Fruit fly (Drosophila melanogaster) whole organism, embryonic: ENCODE results near the gene Lrr47.
A peak's percentile ranks its signal among the peaks of the same experiment; 100 is the strongest.

Experiments used
- Atf-2 ChIP-seq: fragments of 200-800 bp; sonication (Bioruptor generic); optimal IDR thresholded peaks from 2 replicates; lab custom pipeline; 2016; ENCODE audit warnings: missing biosample characterization, missing genetic modification characterization
- Atf3 ChIP-seq: fragments of 200-800 bp; sonication (Bioruptor generic); optimal IDR thresholded peaks from 3 replicates; lab custom pipeline; 2016; ENCODE audit warnings: missing biosample characterization, missing genetic modification characterization
- Awh ChIP-seq: fragments of 200-800 bp; sonication (Bioruptor generic); IDR thresholded peaks from 2 replicates; pipeline ENCODE4, ENCODE4 v1.3.6; 2022; ENCODE audit warnings: missing biosample characterization, missing genetic modification characterization
- CG11560 ChIP-seq: fragments of 200-800 bp; sonication (Bioruptor generic); IDR thresholded peaks from 3 replicates; pipeline ENCODE4 v1.3.6; 2022; ENCODE audit warnings: missing biosample characterization, missing genetic modification characterization
- CG12104 ChIP-seq: fragments of 200-800 bp; sonication (Bioruptor generic); optimal IDR thresholded peaks from 3 replicates; lab custom pipeline; 2016; ENCODE audit warnings: missing biosample characterization, missing genetic modification characterization
- CG12659 ChIP-seq: fragments of 200-800 bp; sonication (Bioruptor generic); optimal IDR thresholded peaks from 3 replicates; lab custom pipeline; 2017; ENCODE audit warnings: mild to moderate bottlenecking, missing biosample characterization, missing genetic modification reagents, missing genetic modification characterization
- CG14710 ChIP-seq: fragments of 200-800 bp; sonication (Bioruptor generic); optimal IDR thresholded peaks from 3 replicates; lab custom pipeline; 2019; ENCODE audit warnings: missing biosample characterization, mild to moderate bottlenecking, missing genetic modification characterization, moderate library complexity
- CG16813 ChIP-seq: fragments of 200-800 bp; sonication (Bioruptor generic); IDR thresholded peaks from 3 replicates; pipeline ENCODE4 v1.3.6; 2022; ENCODE audit warnings: missing biosample characterization, missing genetic modification characterization; ENCODE audit not compliant: partially characterized antibody
- CG17912 ChIP-seq: fragments of 200-800 bp; sonication (Bioruptor generic); optimal IDR thresholded peaks from 2 replicates; lab custom pipeline; 2018; ENCODE audit warnings: missing biosample characterization, mild to moderate bottlenecking, missing genetic modification characterization
- CG30403 ChIP-seq: fragments of 200-800 bp; sonication (Bioruptor generic); optimal IDR thresholded peaks from 3 replicates; lab custom pipeline; 2016; ENCODE audit warnings: missing biosample characterization, missing genetic modification characterization
- CG32532 ChIP-seq: fragments of 200-800 bp; sonication (Bioruptor generic); IDR thresholded peaks from 2 replicates; pipeline ENCODE4 v1.3.6; 2022; ENCODE audit warnings: missing biosample characterization, missing genetic modification characterization
- CG4328 ChIP-seq: fragments of 200-800 bp; sonication (Bioruptor generic); optimal IDR thresholded peaks from 3 replicates; lab custom pipeline; 2017; ENCODE audit warnings: missing biosample characterization, missing genetic modification reagents, missing genetic modification characterization
- CG4360 ChIP-seq: fragments of 200-800 bp; sonication (Bioruptor generic); IDR thresholded peaks from 2 replicates; pipeline ENCODE4 v1.3.6; 2022; ENCODE audit warnings: missing biosample characterization, missing genetic modification characterization
- CG43689 ChIP-seq: fragments of 200-800 bp; sonication (Bioruptor generic); IDR thresholded peaks from 2 replicates; pipeline ENCODE4 v1.3.6; 2022; ENCODE audit warnings: missing biosample characterization, missing genetic modification characterization
- CG6175 ChIP-seq: fragments of 200-800 bp; sonication (Bioruptor generic); IDR thresholded peaks from 3 replicates; pipeline ENCODE4 v1.3.6; 2022; ENCODE audit warnings: missing biosample characterization, missing genetic modification characterization
- CG6813 ChIP-seq: fragments of 200-800 bp; sonication (Bioruptor generic); optimal IDR thresholded peaks from 2 replicates; lab custom pipeline; 2017; ENCODE audit warnings: missing biosample characterization, missing genetic modification characterization, mild to moderate bottlenecking, moderate library complexity, missing genetic modification reagents
- CG7357 ChIP-seq: fragments of 200-800 bp; sonication (Bioruptor generic); IDR thresholded peaks from 3 replicates; pipeline ENCODE4 v1.3.6; 2022; ENCODE audit warnings: missing biosample characterization, missing genetic modification characterization
- CG8089 ChIP-seq: fragments of 200-800 bp; sonication (Bioruptor generic); optimal IDR thresholded peaks from 3 replicates; lab custom pipeline; 2016; ENCODE audit warnings: missing biosample characterization, missing genetic modification characterization
- CG9932 ChIP-seq: fragments of 200-800 bp; sonication (Bioruptor generic); IDR thresholded peaks from 2 replicates; pipeline ENCODE4 v1.3.6; 2022; ENCODE audit warnings: missing biosample characterization, missing genetic modification characterization
- Chrac-16 ChIP-seq: fragments of 200-800 bp; sonication (Bioruptor generic); optimal IDR thresholded peaks from 3 replicates; lab custom pipeline; 2016; ENCODE audit warnings: missing biosample characterization, missing genetic modification characterization
- Fer3 ChIP-seq: fragments of 200-800 bp; sonication (Bioruptor generic); optimal IDR thresholded peaks from 2 replicates; lab custom pipeline; 2018; ENCODE audit warnings: missing biosample characterization, mild to moderate bottlenecking, missing genetic modification characterization, moderate library complexity
- H15 ChIP-seq: fragments of 200-800 bp; sonication (Bioruptor generic); IDR thresholded peaks from 3 replicates; pipeline ENCODE4 v1.3.6; 2022; ENCODE audit warnings: missing biosample characterization, missing genetic modification characterization
- HHEX ChIP-seq: fragments of 200-800 bp; sonication (Bioruptor generic); optimal IDR thresholded peaks from 3 replicates; lab custom pipeline; 2017; ENCODE audit warnings: missing biosample characterization, mild to moderate bottlenecking, missing genetic modification characterization, missing genetic modification reagents
- Jarid2 ChIP-seq: fragments of 200-800 bp; sonication (Bioruptor generic); optimal IDR thresholded peaks from 3 replicates; lab custom pipeline; 2017; ENCODE audit warnings: mild to moderate bottlenecking, missing biosample characterization, missing genetic modification reagents, missing genetic modification characterization
- Neu2 ChIP-seq: fragments of 200-800 bp; sonication (Bioruptor generic); optimal IDR thresholded peaks from 3 replicates; lab custom pipeline; 2016; ENCODE audit warnings: missing biosample characterization, missing genetic modification characterization, borderline replicate concordance
- Ravus ChIP-seq: fragments of 200-800 bp; sonication (Bioruptor generic); IDR thresholded peaks from 2 replicates; pipeline ENCODE4 v1.3.6; 2022; ENCODE audit warnings: missing biosample characterization, missing genetic modification characterization
- Rx ChIP-seq: fragments of 200-800 bp; sonication (Bioruptor generic); IDR thresholded peaks from 2 replicates; pipeline ENCODE4 v1.3.6; 2022; ENCODE audit warnings: missing biosample characterization, missing genetic modification characterization
- Sox100B ChIP-seq: fragments of 200-800 bp; sonication (Bioruptor generic); optimal IDR thresholded peaks from 3 replicates; lab custom pipeline; 2018; ENCODE audit warnings: missing biosample characterization, mild to moderate bottlenecking, missing genetic modification characterization
- Vsx1 ChIP-seq: fragments of 200-800 bp; sonication (Bioruptor generic); optimal IDR thresholded peaks from 2 replicates; lab custom pipeline; 2017; ENCODE audit warnings: missing biosample characterization, mild to moderate bottlenecking, missing genetic modification characterization, missing genetic modification reagents
- ash1 ChIP-seq: fragments of 200-800 bp; sonication (Bioruptor generic); optimal IDR thresholded peaks from 2 replicates; lab custom pipeline; 2018; ENCODE audit warnings: missing biosample characterization, mild to moderate bottlenecking, missing genetic modification characterization
- az2 ChIP-seq: fragments of 200-800 bp; sonication (Bioruptor generic); optimal IDR thresholded peaks from 3 replicates; lab custom pipeline; 2016; ENCODE audit warnings: missing biosample characterization, missing genetic modification characterization
- bab2 ChIP-seq: fragments of 200-800 bp; sonication (Bioruptor generic); optimal IDR thresholded peaks from 2 replicates; lab custom pipeline; 2016; ENCODE audit warnings: missing biosample characterization, missing genetic modification characterization
- bbx ChIP-seq: fragments of 200-800 bp; sonication (Bioruptor generic); IDR thresholded peaks from 2 replicates; pipeline ENCODE4 v1.3.6; 2022; ENCODE audit warnings: missing biosample characterization, missing genetic modification characterization; ENCODE audit not compliant: partially characterized antibody
- cato ChIP-seq: fragments of 200-800 bp; sonication (Bioruptor generic); optimal IDR thresholded peaks from 2 replicates; lab custom pipeline; 2016; ENCODE audit warnings: missing biosample characterization, missing genetic modification characterization, borderline replicate concordance
- cg ChIP-seq: fragments of 200-800 bp; sonication (Bioruptor generic); optimal IDR thresholded peaks from 3 replicates; lab custom pipeline; 2019; ENCODE audit warnings: missing biosample characterization, mild to moderate bottlenecking, missing genetic modification characterization, moderate library complexity
- chinmo ChIP-seq: fragments of 200-800 bp; sonication (Bioruptor generic); IDR thresholded peaks from 4 replicates; pipeline ENCODE4 v1.3.6; 2022; ENCODE audit warnings: missing biosample characterization, missing genetic modification characterization; ENCODE audit not compliant: partially characterized antibody
- da ChIP-seq: fragments of 200-800 bp; sonication (Bioruptor generic); optimal IDR thresholded peaks from 2 replicates; lab custom pipeline; 2016; ENCODE audit warnings: missing biosample characterization, missing genetic modification characterization
- danr ChIP-seq: fragments of 200-800 bp; sonication (Bioruptor generic); IDR thresholded peaks from 2 replicates; pipeline ENCODE4 v1.3.6; 2022; ENCODE audit warnings: missing biosample characterization, missing genetic modification characterization
- fu2 ChIP-seq: fragments of 200-800 bp; sonication (Bioruptor generic); optimal IDR thresholded peaks from 2 replicates; lab custom pipeline; 2016; ENCODE audit warnings: missing biosample characterization, missing genetic modification characterization
- gcm2 ChIP-seq: fragments of 200-800 bp; sonication (Bioruptor generic); optimal IDR thresholded peaks from 2 replicates; lab custom pipeline; 2016; ENCODE audit warnings: missing biosample characterization, missing genetic modification characterization
- gt ChIP-seq: fragments of 200-800 bp; sonication (Bioruptor generic); IDR thresholded peaks from 2 replicates; pipeline ENCODE4 v1.3.6; 2022; ENCODE audit warnings: missing biosample characterization, missing genetic modification characterization
- jigr1 ChIP-seq: fragments of 200-800 bp; sonication (Bioruptor generic); IDR thresholded peaks from 3 replicates; pipeline ENCODE4 v1.3.6; 2022; ENCODE audit warnings: missing biosample characterization, missing genetic modification characterization
- kni ChIP-seq: fragments of 200-800 bp; sonication (Bioruptor generic); optimal IDR thresholded peaks from 3 replicates; lab custom pipeline; 2017; ENCODE audit warnings: mild to moderate bottlenecking, missing biosample characterization, missing genetic modification reagents, missing genetic modification characterization
- lmd ChIP-seq: fragments of 200-800 bp; sonication (Bioruptor generic); IDR thresholded peaks from 2 replicates; pipeline ENCODE4 v1.3.6; 2022; ENCODE audit warnings: missing biosample characterization, missing genetic modification characterization
- schlank ChIP-seq: fragments of 200-800 bp; sonication (Bioruptor generic); optimal IDR thresholded peaks from 2 replicates; lab custom pipeline; 2018; ENCODE audit warnings: missing biosample characterization, mild to moderate bottlenecking, missing genetic modification characterization
- seq ChIP-seq: fragments of 200-800 bp; sonication (Bioruptor generic); IDR thresholded peaks from 2 replicates; pipeline ENCODE4 v1.3.6; 2022; ENCODE audit warnings: missing biosample characterization, missing genetic modification characterization
- sima ChIP-seq: fragments of 200-800 bp; sonication (Bioruptor generic); optimal IDR thresholded peaks from 2 replicates; lab custom pipeline; 2016; ENCODE audit warnings: missing biosample characterization, missing genetic modification characterization
- slou ChIP-seq: fragments of 200-800 bp; sonication (Bioruptor generic); optimal IDR thresholded peaks from 3 replicates; lab custom pipeline; 2016; ENCODE audit warnings: missing biosample characterization, missing genetic modification characterization
- twi ChIP-seq: fragments of 200-800 bp; optimal IDR thresholded peaks from 2 replicates; lab custom pipeline; 2019; ENCODE audit warnings: missing biosample characterization, mild to moderate bottlenecking, missing genetic modification characterization, moderate library complexity
- unpg ChIP-seq: fragments of 200-800 bp; sonication (Bioruptor generic); optimal IDR thresholded peaks from 3 replicates; lab custom pipeline; 2018; ENCODE audit warnings: missing biosample characterization, mild to moderate bottlenecking, missing genetic modification characterization, moderate library complexity

Gene Lrr47

DNA sequence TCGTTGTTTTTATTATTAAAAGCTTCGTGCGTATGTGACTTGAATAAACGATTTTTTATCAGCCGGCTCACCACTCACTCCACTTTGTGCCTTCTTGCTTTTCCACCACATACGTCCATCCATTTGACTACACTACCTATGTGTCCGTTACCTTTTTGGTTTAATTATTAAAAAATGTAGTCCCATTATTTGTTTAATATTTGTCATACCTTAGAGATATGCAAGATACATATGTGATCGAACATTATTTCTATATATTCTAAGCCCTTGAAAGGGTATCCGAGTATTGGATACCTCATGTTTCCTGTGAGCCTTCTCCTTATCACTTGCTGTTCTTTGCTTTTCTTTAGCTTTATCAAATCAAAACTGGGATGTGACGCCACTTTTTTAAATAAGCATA lies 2.1 kb downstream of the Lrr47 start (continued):
- peak; percentile 50 for TF ChIP-seq CG12659
- TF ChIP-seq schlank (tag; lab: Kevin White, UChicago) = peak; percentile 41
- TF ChIP-seq slou = no peak
- TF ChIP-seq CG43689 (GFP tag; lab: Robert Waterston, UW) = no peak
- TF ChIP-seq H15 (GFP tag; lab: Robert Waterston, UW) = peak; percentile 69; the same call in 1 of the 3 replicates
- TF ChIP-seq sima (GFP tag; lab: Kevin White, UChicago) = no peak
- TF ChIP-seq danr (GFP tag; lab: Robert Waterston, UW) = peak; percentile 57; the same call in 1 of the 2 replicates
- TF ChIP-seq cato (GFP tag; lab: Kevin White, UChicago) = no peak
- peak; percentile 64 for TF ChIP-seq CG30403 (GFP tag; lab: Kevin White, UChicago)
- TF ChIP-seq Jarid2 (GFP tag; lab: Kevin White, UChicago) = no peak
- peak; percentile 27 for TF ChIP-seq bab2 (GFP tag; lab: Kevin White, UChicago)
- no peak for TF ChIP-seq cg (GFP tag; lab: Kevin White, UChicago)
- peak; percentile 75 for TF ChIP-seq CG32532 (GFP tag; lab: Robert Waterston, UW)
- TF ChIP-seq Atf-2 (GFP tag; lab: Kevin White, UChicago) = peak; percentile 36
- no peak for TF ChIP-seq Atf3 (GFP tag; lab: Kevin White, UChicago)
- 0 out of 2 replicates have a peak, but pooled peaks have one; percentile 12 for TF ChIP-seq CG9932
- TF ChIP-seq gcm2 (GFP tag; lab: Kevin White, UChicago) = peak; percentile 3
- peak; percentile 36 for TF ChIP-seq Sox100B (GFP tag; lab: Kevin White, UChicago)
- no peak for TF ChIP-seq chinmo (GFP tag; lab: Robert Waterston, UW)
- peak; percentile 63 for TF ChIP-seq lmd (GFP tag; lab: Robert Waterston, UW)
- no peak for TF ChIP-seq CG8089 (GFP tag; lab: Kevin White, UChicago)
- TF ChIP-seq da = no peak
- TF ChIP-seq CG4360 (GFP tag; lab: Robert Waterston, UW) = no peak
- peak; percentile 30 for TF ChIP-seq CG6813 (GFP tag; lab: Kevin White, UChicago)
- no peak for TF ChIP-seq fu2 (GFP tag; lab: Kevin White, UChicago)
- TF ChIP-seq unpg (GFP tag; lab: Kevin White, UChicago) = peak; percentile 67
- TF ChIP-seq jigr1 (GFP tag; lab: Robert Waterston, UW) = no peak
- TF ChIP-seq HHEX (GFP tag; lab: Kevin White, UChicago) = peak; percentile 60
- TF ChIP-seq ash1 (GFP tag; lab: Kevin White, UChicago) = no peak
- no peak for TF ChIP-seq CG17912
- no peak; the same call in 1 of the 2 replicates for TF ChIP-seq Rx (GFP tag; lab: Robert Waterston, UW)
- TF ChIP-seq Neu2 (GFP tag; lab: Kevin White, UChicago) = no peak
- no peak for TF ChIP-seq seq (GFP tag; lab: Robert Waterston, UW)
- no peak for TF ChIP-seq kni (GFP tag; lab: Kevin White, UChicago)
- TF ChIP-seq twi (tag; lab: Kevin White, UChicago) = no peak

DNA sequence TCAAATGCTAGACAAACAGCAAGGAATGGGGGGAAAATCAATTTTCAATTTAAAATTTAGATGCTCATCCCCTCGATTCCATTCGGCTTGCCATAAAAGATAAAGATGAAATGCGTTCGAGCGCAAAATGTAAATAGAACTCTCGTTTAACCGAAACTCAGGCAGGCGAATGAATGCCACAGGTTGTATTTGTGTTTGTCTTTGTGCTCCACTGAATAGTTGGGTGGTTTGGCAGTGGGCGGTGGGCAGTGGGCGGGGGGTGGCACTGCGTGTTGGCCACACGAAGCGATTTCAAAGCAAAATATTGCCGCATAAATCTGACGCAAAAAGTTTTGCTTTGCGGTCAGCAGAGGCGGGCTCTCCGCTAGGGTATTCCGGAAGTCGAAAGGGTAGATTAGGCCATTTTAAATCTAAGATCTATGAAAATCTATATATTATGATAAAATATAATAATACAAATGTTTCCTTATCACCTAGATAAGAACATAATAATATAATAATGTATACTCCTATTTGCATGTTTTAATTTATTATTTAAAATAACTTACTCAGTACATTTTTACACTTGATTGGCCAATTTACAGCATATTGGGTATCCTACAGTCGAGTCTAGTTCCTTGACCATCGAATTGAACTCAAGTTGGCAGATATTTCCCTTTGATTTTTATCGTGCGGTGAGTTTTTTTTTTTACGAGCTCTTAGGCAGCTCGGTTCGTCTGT lies 5.2 kb downstream of the Lrr47 start:
- TF ChIP-seq CG6175 (GFP tag; lab: Robert Waterston, UW) = no peak
- peak; percentile 4 for TF ChIP-seq Vsx1 (GFP tag; lab: Kevin White, UChicago)
- no peak for TF ChIP-seq CG16813 (GFP tag; lab: Robert Waterston, UW)
- TF ChIP-seq CG4328 (GFP tag; lab: Kevin White, UChicago) = no peak
- TF ChIP-seq CG8089 (GFP tag; lab: Kevin White, UChicago) = no peak
- peak; percentile 48 for TF ChIP-seq az2 (GFP tag; lab: Kevin White, UChicago)
- TF ChIP-seq CG14710 (tag; lab: Kevin White, UChicago) = peak; percentile 13
- no peak for TF ChIP-seq gt
- TF ChIP-seq Ravus (GFP tag; lab: Robert Waterston, UW) = no peak
- TF ChIP-seq CG12104 (GFP tag; lab: Kevin White, UChicago) = peak; percentile 69
- no peak for TF ChIP-seq bbx (GFP tag; lab: Robert Waterston, UW)
- TF ChIP-seq Fer3 (tag; lab: Kevin White, UChicago) = peak; percentile 38
- TF ChIP-seq CG7357 (GFP tag; lab: Robert Waterston, UW) = peak; percentile 61
- peak; percentile 60; the same call in 1 of the 3 replicates for TF ChIP-seq CG11560 (tag; lab: Robert Waterston, UW)
- TF ChIP-seq Chrac-16 (GFP tag; lab: Kevin White, UChicago) = peak; percentile 42
- 0 out of 2 replicates have a peak, but pooled peaks have one; percentile 34 for TF ChIP-seq Awh (GFP tag; lab: Robert Waterston, UW)
